Worm (Caenorhabditis elegans): ENCODE data around the gene fut-2.

- TF ChIP-seq dao-5 (tag; optimal IDR thresholded peaks at IDR 0.05): no peak
- no peak for TF ChIP-seq W03F9.2 (tag; optimal IDR thresholded peaks at IDR 0.05)
These were observed 45.1 kb upstream of the fut-2 start for ce11 chrV:6620809-6621208.

Data from whole organism, L4/young adult.